Fruit fly (Drosophila melanogaster) whole organism, embryonic: Measurements from ENCODE around the gene CG17377.

Source experiments
- Aef1 ChIP-seq: fragments of 200-800 bp; sonication (Bioruptor generic); IDR thresholded peaks from 3 replicates; pipeline ENCODE4 v1.3.6; 2022; ENCODE audit warnings: missing biosample characterization, missing genetic modification characterization
- Atf3 ChIP-seq: fragments of 200-800 bp; sonication (Bioruptor generic); optimal IDR thresholded peaks from 3 replicates; lab custom pipeline; 2016; ENCODE audit warnings: missing biosample characterization, missing genetic modification characterization
- B-H1 ChIP-seq: fragments of 200-800 bp; sonication (Bioruptor generic); IDR thresholded peaks from 3 replicates; pipeline ENCODE4 v1.3.6; 2022; ENCODE audit warnings: missing biosample characterization, missing genetic modification characterization
- Bteb2 ChIP-seq: fragments of 200-800 bp; sonication (Bioruptor generic); optimal IDR thresholded peaks from 2 replicates; lab custom pipeline; 2016; ENCODE audit warnings: missing biosample characterization, missing genetic modification characterization
- CG1024 ChIP-seq: fragments of 200-800 bp; sonication (Bioruptor generic); IDR thresholded peaks from 2 replicates; pipeline ENCODE4 v1.3.6; 2022; ENCODE audit warnings: missing biosample characterization, missing genetic modification characterization
- CG10543 ChIP-seq: fragments of 200-800 bp; sonication (Bioruptor generic); optimal IDR thresholded peaks from 3 replicates; lab custom pipeline; 2017; ENCODE audit warnings: missing biosample characterization, mild to moderate bottlenecking, missing genetic modification characterization, moderate library complexity
- CG10979 ChIP-seq: fragments of 200-800 bp; sonication (Bioruptor generic); optimal IDR thresholded peaks from 2 replicates; lab custom pipeline; 2018; ENCODE audit warnings: missing biosample characterization, mild to moderate bottlenecking, missing genetic modification characterization, moderate library complexity
- CG11085 ChIP-seq: fragments of 200-800 bp; sonication (Bioruptor generic); IDR thresholded peaks from 2 replicates; pipeline ENCODE4 v1.3.6; 2022; ENCODE audit warnings: missing biosample characterization, missing genetic modification characterization
- CG11504 ChIP-seq: fragments of 200-800 bp; sonication (Bioruptor generic); optimal IDR thresholded peaks from 3 replicates; lab custom pipeline; 2019; ENCODE audit warnings: missing biosample characterization, mild to moderate bottlenecking, missing genetic modification characterization, moderate library complexity
- CG11695 ChIP-seq: fragments of 200-800 bp; sonication (Bioruptor generic); IDR thresholded peaks from 3 replicates; pipeline ENCODE4 v1.3.6; 2022; ENCODE audit warnings: missing biosample characterization, missing genetic modification characterization
- CG12744 ChIP-seq: fragments of 200-800 bp; sonication (Bioruptor generic); optimal IDR thresholded peaks from 2 replicates; lab custom pipeline; 2016; ENCODE audit warnings: missing biosample characterization, missing genetic modification characterization
- CG13296 ChIP-seq: fragments of 200-800 bp; sonication (Bioruptor generic); optimal IDR thresholded peaks from 3 replicates; lab custom pipeline; 2018; ENCODE audit warnings: missing biosample characterization, mild to moderate bottlenecking, missing genetic modification characterization
- CG2120 ChIP-seq: fragments of 200-800 bp; sonication (Bioruptor generic); optimal IDR thresholded peaks from 3 replicates; lab custom pipeline; 2016; ENCODE audit warnings: missing biosample characterization, missing genetic modification characterization
- CG3163 ChIP-seq: fragments of 200-800 bp; sonication (Bioruptor generic); optimal IDR thresholded peaks from 3 replicates; lab custom pipeline; 2016; ENCODE audit warnings: missing biosample characterization, missing genetic modification characterization
- CG32767 ChIP-seq: fragments of 200-800 bp; sonication (Bioruptor generic); IDR thresholded peaks from 2 replicates; pipeline ENCODE4 v1.3.6; 2022; ENCODE audit warnings: missing biosample characterization, missing genetic modification characterization
- CG4424 ChIP-seq: fragments of 200-800 bp; sonication (Bioruptor generic); optimal IDR thresholded peaks from 3 replicates; lab custom pipeline; 2016; ENCODE audit warnings: missing biosample characterization, missing genetic modification characterization
- CG6272 ChIP-seq: fragments of 200-800 bp; sonication (Bioruptor generic); IDR thresholded peaks from 2 replicates; pipeline ENCODE4 v1.3.6; 2022; ENCODE audit warnings: missing biosample characterization, missing genetic modification characterization
- CG8281 ChIP-seq: fragments of 200-800 bp; sonication (Bioruptor generic); optimal IDR thresholded peaks from 2 replicates; lab custom pipeline; 2018; ENCODE audit warnings: missing biosample characterization, mild to moderate bottlenecking, missing genetic modification characterization, moderate library complexity
- CG8924 ChIP-seq: fragments of 200-800 bp; optimal IDR thresholded peaks from 3 replicates; lab custom pipeline; 2019; ENCODE audit warnings: missing biosample characterization, mild to moderate bottlenecking, missing genetic modification characterization, moderate library complexity
- CG9876 ChIP-seq: fragments of 200-800 bp; sonication (Bioruptor generic); optimal IDR thresholded peaks from 2 replicates; lab custom pipeline; 2016; ENCODE audit warnings: missing biosample characterization, missing genetic modification characterization
- CHES-1-like ChIP-seq: fragments of 200-800 bp; sonication (Bioruptor generic); optimal IDR thresholded peaks from 2 replicates; lab custom pipeline; 2016; ENCODE audit warnings: missing biosample characterization, missing genetic modification characterization
- Drgx ChIP-seq: fragments of 200-800 bp; sonication (Bioruptor generic); IDR thresholded peaks from 2 replicates; pipeline ENCODE4 v1.3.6; 2022; ENCODE audit warnings: missing biosample characterization, missing genetic modification characterization
- Ets97D ChIP-seq: fragments of 200-800 bp; sonication (Bioruptor generic); optimal IDR thresholded peaks from 3 replicates; lab custom pipeline; 2016; ENCODE audit warnings: missing biosample characterization, missing genetic modification characterization
- HHEX ChIP-seq: fragments of 200-800 bp; sonication (Bioruptor generic); optimal IDR thresholded peaks from 3 replicates; lab custom pipeline; 2017; ENCODE audit warnings: missing biosample characterization, mild to moderate bottlenecking, missing genetic modification characterization, missing genetic modification reagents
- Hr51 ChIP-seq, 2 experiments: fragments of 200-800 bp; sonication (Bioruptor generic); optimal IDR thresholded peaks; 2 replicates in 1 of 2; 3 replicates in 1 of 2; lab custom pipeline; 2016 to 2018; ENCODE audit warnings: missing biosample characterization in 2 of 2, missing genetic modification characterization in 2 of 2, mild to moderate bottlenecking in 1 of 2, moderate library complexity in 1 of 2
- Lpt ChIP-seq: fragments of >200 bp; optimal IDR thresholded peaks from 2 replicates; lab custom pipeline; 2018; ENCODE audit warnings: missing biosample characterization, missing genetic modification characterization
- Myb ChIP-seq: fragments of 200-800 bp; sonication (Bioruptor generic); optimal IDR thresholded peaks from 2 replicates; lab custom pipeline; 2016; ENCODE audit warnings: missing biosample characterization, missing genetic modification characterization
- Nf-YB ChIP-seq: fragments of 200-800 bp; sonication (Bioruptor generic); optimal IDR thresholded peaks from 3 replicates; lab custom pipeline; 2019; ENCODE audit warnings: missing biosample characterization, mild to moderate bottlenecking, missing genetic modification characterization, moderate library complexity
- Rfx ChIP-seq: fragments of 200-800 bp; sonication (Bioruptor generic); IDR thresholded peaks from 2 replicates; pipeline ENCODE4 v1.3.6; 2022; ENCODE audit warnings: missing biosample characterization, missing genetic modification characterization
- Taf1 ChIP-seq: fragments of 200-800 bp; sonication (Bioruptor generic); IDR thresholded peaks from 2 replicates; pipeline ENCODE4 v1.3.6; 2022; ENCODE audit warnings: missing biosample characterization, missing genetic modification characterization
- Usf ChIP-seq: fragments of 200-800 bp; sonication (Bioruptor generic); optimal IDR thresholded peaks from 2 replicates; lab custom pipeline; 2017; ENCODE audit warnings: missing genotype, missing biosample characterization, missing genetic modification characterization
- Vsx1 ChIP-seq: fragments of 200-800 bp; sonication (Bioruptor generic); optimal IDR thresholded peaks from 2 replicates; lab custom pipeline; 2017; ENCODE audit warnings: missing biosample characterization, mild to moderate bottlenecking, missing genetic modification characterization, missing genetic modification reagents
- ap ChIP-seq: fragments of 200-800 bp; sonication (Bioruptor generic); IDR thresholded peaks from 2 replicates; pipeline ENCODE4 v1.3.6; 2022; ENCODE audit warnings: missing biosample characterization, missing genetic modification characterization
- bab2 ChIP-seq: fragments of 200-800 bp; sonication (Bioruptor generic); optimal IDR thresholded peaks from 2 replicates; lab custom pipeline; 2016; ENCODE audit warnings: missing biosample characterization, missing genetic modification characterization
- chif ChIP-seq, 2 experiments: fragments of 200-800 bp; sonication (Bioruptor generic); optimal IDR thresholded peaks; 3 replicates each; lab custom pipeline; 2016; ENCODE audit warnings: missing biosample characterization in 2 of 2, missing genetic modification characterization in 2 of 2
- chinmo ChIP-seq: fragments of 200-800 bp; sonication (Bioruptor generic); IDR thresholded peaks from 4 replicates; pipeline ENCODE4 v1.3.6; 2022; ENCODE audit warnings: missing biosample characterization, missing genetic modification characterization; ENCODE audit not compliant: partially characterized antibody
- ci ChIP-seq: fragments of 200-800 bp; sonication (Bioruptor generic); IDR thresholded peaks from 3 replicates; pipeline ENCODE4 v1.3.6; 2022; ENCODE audit warnings: missing biosample characterization, missing genetic modification characterization
- croc ChIP-seq: fragments of 200-800 bp; sonication (Bioruptor generic); conservative IDR thresholded peaks from 3 replicates; pipeline ENCODE4 v1.3.6; 2022; ENCODE audit warnings: missing biosample characterization, missing genetic modification characterization
- crol ChIP-seq: fragments of 200-800 bp; sonication (Bioruptor generic); IDR thresholded peaks from 2 replicates; pipeline ENCODE4 v1.3.6; 2022; ENCODE audit warnings: missing biosample characterization, missing genetic modification characterization
- dan ChIP-seq: fragments of 200-800 bp; sonication (Bioruptor generic); IDR thresholded peaks from 2 replicates; pipeline ENCODE4 v1.3.6; 2022; ENCODE audit warnings: missing biosample characterization, missing genetic modification characterization
- dimm ChIP-seq: fragments of 200-800 bp; sonication (Bioruptor generic); IDR thresholded peaks from 2 replicates; pipeline ENCODE4 v1.3.6; 2022; ENCODE audit warnings: missing biosample characterization, missing genetic modification characterization
- ewg ChIP-seq: fragments of 200-800 bp; sonication (Bioruptor generic); optimal IDR thresholded peaks from 3 replicates; lab custom pipeline; 2017; ENCODE audit warnings: mild to moderate bottlenecking, missing biosample characterization, missing genetic modification reagents, missing genetic modification characterization
- fru ChIP-seq: fragments of >200 bp; optimal IDR thresholded peaks from 2 replicates; lab custom pipeline; 2017
- kah ChIP-seq: fragments of 200-800 bp; sonication (Bioruptor generic); optimal IDR thresholded peaks from 2 replicates; lab custom pipeline; 2018; ENCODE audit warnings: missing biosample characterization, mild to moderate bottlenecking, missing genetic modification characterization
- kay ChIP-seq: fragments of 200-800 bp; sonication (Bioruptor generic); optimal IDR thresholded peaks from 2 replicates; lab custom pipeline; 2016; ENCODE audit warnings: missing biosample characterization, missing genetic modification characterization
- ken ChIP-seq: fragments of 200-800 bp; sonication (Bioruptor generic); IDR thresholded peaks from 3 replicates; pipeline ENCODE4 v1.3.6; 2022; ENCODE audit warnings: missing biosample characterization, missing genetic modification characterization
- luna ChIP-seq: fragments of 200-800 bp; sonication (Bioruptor generic); optimal IDR thresholded peaks from 2 replicates; lab custom pipeline; 2016; ENCODE audit warnings: missing biosample characterization, missing genetic modification characterization
- repo ChIP-seq: fragments of 200-800 bp; sonication (Bioruptor generic); optimal IDR thresholded peaks from 2 replicates; lab custom pipeline; 2016; ENCODE audit warnings: missing biosample characterization, missing genetic modification characterization
- shn ChIP-seq: fragments of 200-800 bp; sonication (Bioruptor generic); optimal IDR thresholded peaks from 3 replicates; lab custom pipeline; 2016; ENCODE audit warnings: missing biosample characterization, missing genetic modification characterization
- tgo ChIP-seq: fragments of 200-800 bp; sonication (Bioruptor generic); IDR thresholded peaks from 3 replicates; pipeline ENCODE4 v1.3.6; 2022; ENCODE audit warnings: missing biosample characterization, missing genetic modification characterization
- vnd ChIP-seq: fragments of 200-800 bp; sonication (Bioruptor generic); IDR thresholded peaks from 3 replicates; pipeline ENCODE4 v1.3.6; 2022; ENCODE audit warnings: missing biosample characterization, missing genetic modification characterization; ENCODE audit not compliant: partially characterized antibody
- z ChIP-seq: fragments of 200-800 bp; sonication (Bioruptor generic); IDR thresholded peaks from 3 replicates; pipeline ENCODE4 v1.3.6; 2022; ENCODE audit warnings: missing biosample characterization, missing genetic modification characterization
- zfh2 ChIP-seq: fragments of 200-800 bp; sonication (Bioruptor generic); optimal IDR thresholded peaks from 2 replicates; lab custom pipeline; 2016; ENCODE audit warnings: missing biosample characterization, missing genetic modification characterization

Gene CG17377

dm6 chr2L:6817493-6817892, 14.9 kb upstream of the CG17377 start (continued):
- TF ChIP-seq CG12744 (GFP tag; lab: Kevin White, UChicago) (no peak), Hr51 (GFP tag; optimal IDR thresholded peaks at IDR 0.05; lab: Kevin White, UChicago) (no peak), ken (no peak), B-H1 (GFP tag; lab: Robert Waterston, UW) (no peak), luna (GFP tag; lab: Kevin White, UChicago) (no peak), dan (GFP tag; lab: Robert Waterston, UW) (no peak), repo (no peak), CG4424 (no peak), CG32767 (GFP tag; lab: Robert Waterston, UW) (no peak), CHES-1-like (GFP tag; lab: Kevin White, UChicago) (no peak), HHEX (no peak), CG6272 (GFP tag; lab: Robert Waterston, UW) (no peak), Taf1 (GFP tag; lab: Robert Waterston, UW) (no peak), chif (GFP tag; optimal IDR thresholded peaks at IDR 0.05; lab: Kevin White, UChicago) (no peak), kah (GFP tag; lab: Kevin White, UChicago) (no peak), CG1024 (GFP tag; lab: Robert Waterston, UW) (no peak), bab2 (GFP tag; lab: Kevin White, UChicago) (no peak), Drgx (GFP tag; lab: Robert Waterston, UW) (no peak), shn (GFP tag; lab: Kevin White, UChicago) (no peak), CG2120 (GFP tag; lab: Kevin White, UChicago) (no peak), Vsx1 (GFP tag; lab: Kevin White, UChicago) (peak; percentile 76), croc (GFP tag; lab: Robert Waterston, UW) (no peak), dimm (GFP tag; lab: Robert Waterston, UW) (no peak), CG3163 (GFP tag; lab: Kevin White, UChicago) (no peak), vnd (GFP tag; lab: Robert Waterston, UW) (no peak), Usf (GFP tag; lab: Kevin White, UChicago) (no peak), CG8924 (tag; lab: Kevin White, UChicago) (no peak), Lpt (GFP tag; lab: Kevin White, UChicago) (no peak), chinmo (peak; percentile 83; the same call in 1 of the 4 replicates), ci (GFP tag; lab: Robert Waterston, UW) (no peak), zfh2 (GFP tag; lab: Kevin White, UChicago) (no peak), Nf-YB (GFP tag; lab: Kevin White, UChicago) (peak; percentile 99), CG13296 (no peak), tgo (GFP tag; lab: Robert Waterston, UW) (no peak), CG11085 (GFP tag; lab: Robert Waterston, UW) (no peak), Ets97D (no peak), fru (no peak), Myb (GFP tag; lab: Kevin White, UChicago) (no peak), CG10979 (tag; lab: Kevin White, UChicago) (no peak), kay (no peak), CG11504 (tag; lab: Kevin White, UChicago) (no peak), Bteb2 (GFP tag; lab: Kevin White, UChicago) (no peak), CG11695 (GFP tag; lab: Robert Waterston, UW) (0 out of 3 replicates have a peak, but pooled peaks have one; percentile 10), z (no peak), ewg (GFP tag; lab: Kevin White, UChicago) (peak; percentile 73), Atf3 (GFP tag; lab: Kevin White, UChicago) (no peak), CG9876 (GFP tag; lab: Kevin White, UChicago) (no peak), Aef1 (GFP tag; lab: Robert Waterston, UW) (no peak), crol (GFP tag; lab: Robert Waterston, UW) (peak; percentile 99), ap (GFP tag; lab: Robert Waterston, UW) (no peak), Rfx (0 out of 2 replicates have a peak, but pooled peaks have one; percentile 24), CG8281 (no peak), CG10543 (no peak)
